Fruit fly (Drosophila melanogaster): ENCODE results near the gene Uros2.

Uros2 gene

dm6 chr3R:15784298-15784697 is 4.0 kb upstream of the Uros2 start (continued):
- TF ChIP-seq CG9437 (GFP tag; optimal IDR thresholded peaks at IDR 0.05) (no peak), lmd (GFP tag; IDR thresholded peaks at IDR 0.05) (0 out of 2 replicates have a peak, but pooled peaks have one; percentile 9), CG9876 (GFP tag; optimal IDR thresholded peaks at IDR 0.05) (no peak), CG17328 (GFP tag; IDR thresholded peaks at IDR 0.05) (0 out of 2 replicates have a peak, but pooled peaks have one; percentile 21), CoRest (tag; optimal IDR thresholded peaks at IDR 0.05) (peak; percentile 20), kay (GFP tag; optimal IDR thresholded peaks at IDR 0.05) (no peak), Sox100B (GFP tag; optimal IDR thresholded peaks at IDR 0.05) (no peak), Fer3 (tag; optimal IDR thresholded peaks at IDR 0.05) (peak; percentile 1), Doc3 (GFP tag; IDR thresholded peaks at IDR 0.05; ENCODE audit: partially characterized antibody) (no peak), CG14014 (GFP tag; IDR thresholded peaks at IDR 0.05) (0 out of 2 replicates have a peak, but pooled peaks have one; percentile 11), CG11504 (tag; optimal IDR thresholded peaks at IDR 0.05) (peak; percentile 44), CG17802 (tag; optimal IDR thresholded peaks at IDR 0.05) (no peak), HHEX (GFP tag; optimal IDR thresholded peaks at IDR 0.05) (no peak), bbx (GFP tag; IDR thresholded peaks at IDR 0.05; ENCODE audit: partially characterized antibody) (no peak), CG33213 (GFP tag; optimal IDR thresholded peaks at IDR 0.05) (no peak), zen (tag; optimal IDR thresholded peaks at IDR 0.05) (no peak), Meics (GFP tag; optimal IDR thresholded peaks at IDR 0.05) (peak; percentile 26), CG2120 (GFP tag; optimal IDR thresholded peaks at IDR 0.05) (peak; percentile 38), CG3847 (GFP tag; IDR thresholded peaks at IDR 0.05) (0 out of 2 replicates have a peak, but pooled peaks have one; percentile 16), slbo (GFP tag; IDR thresholded peaks at IDR 0.05) (peak; percentile 54), hkb (optimal IDR thresholded peaks at IDR 0.05) (no peak), hkb (GFP tag; IDR thresholded peaks at IDR 0.05) (no peak), Hmr (GFP tag; optimal IDR thresholded peaks at IDR 0.05) (peak; percentile 14), B-H1 (GFP tag; IDR thresholded peaks at IDR 0.05) (0 out of 3 replicates have a peak, but pooled peaks have one; percentile 24), CG10147 (GFP tag; optimal IDR thresholded peaks at IDR 0.05) (no peak), tgo (GFP tag; IDR thresholded peaks at IDR 0.05) (no peak), Hr51 (GFP tag; optimal IDR thresholded peaks at IDR 0.05) (peak in 1 of 2 experiments; percentile 4), bab2 (GFP tag; optimal IDR thresholded peaks at IDR 0.05) (peak; percentile 0), Oli (tag; optimal IDR thresholded peaks at IDR 0.05) (peak; percentile 9)

- TF ChIP-seq CG13287 (GFP tag; IDR thresholded peaks at IDR 0.05; ENCODE audit: partially characterized antibody) (peak; percentile 34; the same call in 1 of the 2 replicates), run (tag; optimal IDR thresholded peaks at IDR 0.05) (no peak), Med (GFP tag) (no peak), crp (GFP tag; optimal IDR thresholded peaks at IDR 0.05) (peak; percentile 61 to 92), CG12659 (GFP tag; optimal IDR thresholded peaks at IDR 0.05) (no peak), Dp (GFP tag; optimal IDR thresholded peaks at IDR 0.05) (peak; percentile 89), MBD-R2 (GFP tag; IDR thresholded peaks at IDR 0.05) (peak; percentile 87), CG1603 (tag; optimal IDR thresholded peaks at IDR 0.05) (peak; percentile 18), CG7839 (tag; optimal IDR thresholded peaks at IDR 0.05) (no peak), CG15514 (GFP tag; optimal IDR thresholded peaks at IDR 0.05) (peak; percentile 1), CG16863 (GFP tag; optimal IDR thresholded peaks at IDR 0.05) (no peak), YL-1 (GFP tag; optimal IDR thresholded peaks at IDR 0.05) (peak; percentile 54), amos (GFP tag; IDR thresholded peaks at IDR 0.05; ENCODE audit: partially characterized antibody) (peak; percentile 9; the same call in 1 of the 2 replicates), CG4617 (GFP tag; optimal IDR thresholded peaks at IDR 0.05; ENCODE audit: borderline replicate concordance) (peak; percentile 19), BEAF-32 (GFP tag; optimal IDR thresholded peaks at IDR 0.05) (peak; percentile 8), MESR4 (GFP tag; optimal IDR thresholded peaks at IDR 0.05) (peak; percentile 57), CG15696 (tag; optimal IDR thresholded peaks at IDR 0.05) (no peak), fd3F (GFP tag; optimal IDR thresholded peaks at IDR 0.05) (no peak), E2f2 (GFP tag; IDR thresholded peaks at IDR 0.05) (peak; percentile 96), Xbp1 (GFP tag; optimal IDR thresholded peaks at IDR 0.05) (peak; percentile 38), pzg (GFP tag; optimal IDR thresholded peaks at IDR 0.05) (peak; percentile 43)
Measured at dm6 chr3R:15786538-15786937, 1.8 kb upstream of the Uros2 start, which contains the start of gene CG9590. CG9590 (plus strand) TSS chr3R:15786703.

All from whole organism, embryonic.